Fruit fly (Drosophila melanogaster) whole organism, embryonic: ENCODE measurements around the gene CG14817.

Experiments used
- Ada2b ChIP-seq: fragments of 200-800 bp; sonication (Bioruptor generic); IDR thresholded peaks from 2 replicates; pipeline ENCODE4 v1.3.6; 2022; ENCODE audit warnings: missing biosample characterization, missing genetic modification characterization
- CG11085 ChIP-seq: fragments of 200-800 bp; sonication (Bioruptor generic); IDR thresholded peaks from 2 replicates; pipeline ENCODE4 v1.3.6; 2022; ENCODE audit warnings: missing biosample characterization, missing genetic modification characterization
- CG11093 ChIP-seq: fragments of 200-800 bp; sonication (Bioruptor generic); IDR thresholded peaks from 3 replicates; pipeline ENCODE4 v1.3.6; 2022; ENCODE audit warnings: missing biosample characterization, missing genetic modification characterization
- CG11504 ChIP-seq: fragments of 200-800 bp; sonication (Bioruptor generic); optimal IDR thresholded peaks from 3 replicates; lab custom pipeline; 2019; ENCODE audit warnings: missing biosample characterization, mild to moderate bottlenecking, missing genetic modification characterization, moderate library complexity
- CG14710 ChIP-seq: fragments of 200-800 bp; sonication (Bioruptor generic); optimal IDR thresholded peaks from 3 replicates; lab custom pipeline; 2019; ENCODE audit warnings: missing biosample characterization, mild to moderate bottlenecking, missing genetic modification characterization, moderate library complexity
- CG14965 ChIP-seq: fragments of 200-800 bp; sonication (Bioruptor generic); optimal IDR thresholded peaks from 2 replicates; lab custom pipeline; 2016; ENCODE audit warnings: missing biosample characterization, missing genetic modification characterization, borderline replicate concordance
- CG17359 ChIP-seq: fragments of 200-800 bp; sonication (Bioruptor generic); optimal IDR thresholded peaks from 3 replicates; lab custom pipeline; 2018; ENCODE audit warnings: missing biosample characterization, mild to moderate bottlenecking, missing genetic modification characterization, moderate library complexity
- CG17802 ChIP-seq: fragments of 200-800 bp; sonication (Bioruptor generic); optimal IDR thresholded peaks from 2 replicates; lab custom pipeline; 2018; ENCODE audit warnings: missing biosample characterization, mild to moderate bottlenecking, missing genetic modification characterization, moderate library complexity
- CG18011 ChIP-seq: fragments of 200-800 bp; sonication (Bioruptor generic); optimal IDR thresholded peaks from 2 replicates; lab custom pipeline; 2017; ENCODE audit warnings: missing biosample characterization, missing genetic modification characterization, mild to moderate bottlenecking, moderate library complexity, missing genotype
- CG18599 ChIP-seq: fragments of 200-800 bp; sonication (Bioruptor generic); optimal IDR thresholded peaks from 3 replicates; lab custom pipeline; 2017; ENCODE audit warnings: missing biosample characterization, missing genetic modification characterization, mild to moderate bottlenecking, moderate library complexity, missing genetic modification reagents
- CG18619 ChIP-seq: fragments of 200-800 bp; sonication (Bioruptor generic); optimal IDR thresholded peaks from 3 replicates; lab custom pipeline; 2017; ENCODE audit warnings: missing biosample characterization, mild to moderate bottlenecking, missing genetic modification characterization
- CG2202 ChIP-seq: fragments of 200-800 bp; sonication (Bioruptor generic); optimal IDR thresholded peaks from 2 replicates; lab custom pipeline; 2018; ENCODE audit warnings: missing biosample characterization, mild to moderate bottlenecking, missing genetic modification characterization
- CG2889 ChIP-seq: fragments of 200-800 bp; sonication (Bioruptor generic); IDR thresholded peaks from 3 replicates; pipeline ENCODE4 v1.3.6; 2022; ENCODE audit warnings: missing biosample characterization, missing genetic modification characterization
- CG33557 ChIP-seq: fragments of 200-800 bp; sonication (Bioruptor generic); optimal IDR thresholded peaks from 2 replicates; lab custom pipeline; 2019; ENCODE audit warnings: missing biosample characterization, mild to moderate bottlenecking, missing genetic modification characterization, moderate library complexity
- CG6254 ChIP-seq: fragments of 200-800 bp; sonication (Bioruptor generic); optimal IDR thresholded peaks from 3 replicates; lab custom pipeline; 2017; ENCODE audit warnings: mild to moderate bottlenecking, missing biosample characterization, missing genetic modification reagents, missing genetic modification characterization
- CG6654 ChIP-seq: fragments of 200-800 bp; sonication (Bioruptor generic); optimal IDR thresholded peaks from 2 replicates; lab custom pipeline; 2017; ENCODE audit warnings: missing biosample characterization, mild to moderate bottlenecking, missing genetic modification characterization
- CG6683 ChIP-seq: fragments of 200-800 bp; sonication (Bioruptor generic); optimal IDR thresholded peaks from 2 replicates; lab custom pipeline; 2017; ENCODE audit warnings: missing biosample characterization, mild to moderate bottlenecking, missing genetic modification characterization, missing genetic modification reagents
- CG6854 ChIP-seq: fragments of 200-800 bp; sonication (Bioruptor generic); optimal IDR thresholded peaks from 3 replicates; lab custom pipeline; 2017; ENCODE audit warnings: missing biosample characterization, mild to moderate bottlenecking, missing genetic modification characterization
- CHES-1-like ChIP-seq: fragments of 200-800 bp; sonication (Bioruptor generic); optimal IDR thresholded peaks from 2 replicates; lab custom pipeline; 2016; ENCODE audit warnings: missing biosample characterization, missing genetic modification characterization
- CrebB ChIP-seq: fragments of 200-800 bp; sonication (Bioruptor generic); optimal IDR thresholded peaks from 3 replicates; lab custom pipeline; 2018; ENCODE audit warnings: missing biosample characterization, mild to moderate bottlenecking, missing genetic modification characterization
- Dfd ChIP-seq, 2 experiments: fragments of >200 bp; optimal IDR thresholded peaks; 2 replicates each; lab custom pipeline; 2017; ENCODE audit warnings: missing biosample characterization in 2 of 2, missing genetic modification characterization in 2 of 2
- Dref ChIP-seq: fragments of 200-800 bp; sonication (Bioruptor generic); IDR thresholded peaks from 2 replicates; pipeline ENCODE4 v1.3.6; 2022; ENCODE audit warnings: missing biosample characterization, missing genetic modification characterization
- E2f2 ChIP-seq: fragments of 200-800 bp; sonication (Bioruptor generic); IDR thresholded peaks from 2 replicates; pipeline ENCODE4 v1.3.6; 2022; ENCODE audit warnings: missing biosample characterization, missing genetic modification characterization
- H15 ChIP-seq: fragments of 200-800 bp; sonication (Bioruptor generic); IDR thresholded peaks from 3 replicates; pipeline ENCODE4 v1.3.6; 2022; ENCODE audit warnings: missing biosample characterization, missing genetic modification characterization
- Hr51 ChIP-seq, 2 experiments: fragments of 200-800 bp; sonication (Bioruptor generic); optimal IDR thresholded peaks; 2 replicates in 1 of 2; 3 replicates in 1 of 2; lab custom pipeline; 2016 to 2018; ENCODE audit warnings: missing biosample characterization in 2 of 2, missing genetic modification characterization in 2 of 2, mild to moderate bottlenecking in 1 of 2, moderate library complexity in 1 of 2
- Kr ChIP-seq: fragments of 200-800 bp; sonication (Bioruptor generic); optimal IDR thresholded peaks from 2 replicates; lab custom pipeline; 2017; ENCODE audit warnings: missing biosample characterization, mild to moderate bottlenecking, missing genetic modification characterization
- Max ChIP-seq: fragments of 200-800 bp; sonication (Bioruptor generic); optimal IDR thresholded peaks from 2 replicates; lab custom pipeline; 2016; ENCODE audit warnings: missing biosample characterization, mild to moderate bottlenecking, missing genetic modification characterization
- PHDP ChIP-seq: fragments of 200-800 bp; sonication (Bioruptor generic); optimal IDR thresholded peaks from 3 replicates; lab custom pipeline; 2018; ENCODE audit warnings: missing biosample characterization, mild to moderate bottlenecking, missing genetic modification characterization, moderate library complexity
- Usf ChIP-seq: fragments of 200-800 bp; sonication (Bioruptor generic); optimal IDR thresholded peaks from 2 replicates; lab custom pipeline; 2017; ENCODE audit warnings: missing genotype, missing biosample characterization, missing genetic modification characterization
- Xrp1 ChIP-seq: fragments of 200-800 bp; sonication (Bioruptor generic); IDR thresholded peaks from 2 replicates; pipeline ENCODE4 v1.3.6; 2022; ENCODE audit warnings: missing biosample characterization, missing genetic modification characterization
- bab2 ChIP-seq: fragments of 200-800 bp; sonication (Bioruptor generic); optimal IDR thresholded peaks from 2 replicates; lab custom pipeline; 2016; ENCODE audit warnings: missing biosample characterization, missing genetic modification characterization
- btn ChIP-seq: fragments of 200-800 bp; sonication (Bioruptor generic); optimal IDR thresholded peaks from 2 replicates; lab custom pipeline; 2016; ENCODE audit warnings: missing biosample characterization, missing genetic modification characterization
- cad ChIP-seq: fragments of >200 bp; optimal IDR thresholded peaks from 2 replicates; lab custom pipeline; 2017; ENCODE audit warnings: missing biosample characterization, missing genetic modification characterization
- disco-r ChIP-seq: fragments of 200-800 bp; sonication (Bioruptor generic); optimal IDR thresholded peaks from 2 replicates; lab custom pipeline; 2016; ENCODE audit warnings: missing biosample characterization, missing genetic modification characterization
- dmrt11E ChIP-seq: fragments of 200-800 bp; sonication (Bioruptor generic); optimal IDR thresholded peaks from 3 replicates; lab custom pipeline; 2018; ENCODE audit warnings: missing biosample characterization, mild to moderate bottlenecking, missing genetic modification characterization, moderate library complexity
- ewg ChIP-seq: fragments of 200-800 bp; sonication (Bioruptor generic); optimal IDR thresholded peaks from 3 replicates; lab custom pipeline; 2017; ENCODE audit warnings: mild to moderate bottlenecking, missing biosample characterization, missing genetic modification reagents, missing genetic modification characterization
- fd102C ChIP-seq: fragments of 200-800 bp; sonication (Bioruptor generic); optimal IDR thresholded peaks from 2 replicates; lab custom pipeline; 2018; ENCODE audit warnings: missing biosample characterization, mild to moderate bottlenecking, missing genetic modification characterization, moderate library complexity
- gro ChIP-seq: fragments of 200-800 bp; sonication (Bioruptor generic); optimal IDR thresholded peaks from 2 replicates; lab custom pipeline; 2016; ENCODE audit warnings: missing biosample characterization, missing genetic modification characterization
- hth ChIP-seq: fragments of >200 bp; optimal IDR thresholded peaks from 2 replicates; lab custom pipeline; 2017; ENCODE audit warnings: inconsistent platforms
- lov ChIP-seq, 2 experiments: fragments of 200-800 bp in 1 of 2; fragments of >200 bp in 1 of 2; sonication (Bioruptor generic) in 1 of 2; IDR thresholded peaks in 1 of 2; optimal IDR thresholded peaks in 1 of 2; 2 replicates in 1 of 2; 3 replicates in 1 of 2; pipeline versions ENCODE4 v1.3.6 to Lab custom; 2017 to 2022; ENCODE audit warnings: missing biosample characterization in 1 of 2, missing genetic modification characterization in 1 of 2
- luna ChIP-seq: fragments of 200-800 bp; sonication (Bioruptor generic); optimal IDR thresholded peaks from 2 replicates; lab custom pipeline; 2016; ENCODE audit warnings: missing biosample characterization, missing genetic modification characterization
- nerfin-1 ChIP-seq: fragments of 200-800 bp; sonication (Bioruptor generic); optimal IDR thresholded peaks from 3 replicates; lab custom pipeline; 2019; ENCODE audit warnings: missing biosample characterization, mild to moderate bottlenecking, missing genetic modification characterization, moderate library complexity
- pb ChIP-seq: fragments of 200-800 bp; sonication (Bioruptor generic); optimal IDR thresholded peaks from 3 replicates; lab custom pipeline; 2016; ENCODE audit warnings: missing biosample characterization, missing genetic modification characterization
- run ChIP-seq: fragments of 200-800 bp; sonication (Bioruptor generic); optimal IDR thresholded peaks from 3 replicates; lab custom pipeline; 2018; ENCODE audit warnings: missing biosample characterization, mild to moderate bottlenecking, missing genetic modification characterization
- shn ChIP-seq: fragments of 200-800 bp; sonication (Bioruptor generic); optimal IDR thresholded peaks from 3 replicates; lab custom pipeline; 2016; ENCODE audit warnings: missing biosample characterization, missing genetic modification characterization
- sima ChIP-seq: fragments of 200-800 bp; sonication (Bioruptor generic); optimal IDR thresholded peaks from 2 replicates; lab custom pipeline; 2016; ENCODE audit warnings: missing biosample characterization, missing genetic modification characterization
- slou ChIP-seq: fragments of 200-800 bp; sonication (Bioruptor generic); optimal IDR thresholded peaks from 3 replicates; lab custom pipeline; 2016; ENCODE audit warnings: missing biosample characterization, missing genetic modification characterization
- trem ChIP-seq: fragments of 200-800 bp; optimal IDR thresholded peaks from 3 replicates; lab custom pipeline; 2019; ENCODE audit warnings: missing biosample characterization, mild to moderate bottlenecking, missing genetic modification characterization, moderate library complexity
- trh ChIP-seq: fragments of 200-800 bp; sonication (Bioruptor generic); optimal IDR thresholded peaks from 2 replicates; lab custom pipeline; 2016; ENCODE audit warnings: missing biosample characterization, missing genetic modification characterization

CG14817 gene

dm6 chrX:1861620-1862184, 15.4 kb downstream of the CG14817 start, which contains the start of gene deltaCOP (continued):
- TF ChIP-seq PHDP (tag; lab: Kevin White, UChicago) (peak; percentile 75), CG11085 (GFP tag; lab: Robert Waterston, UW) (peak; percentile 71), CG14710 (tag; lab: Kevin White, UChicago) (peak; percentile 64), nerfin-1 (tag; lab: Kevin White, UChicago) (peak; percentile 11), H15 (GFP tag; lab: Robert Waterston, UW) (peak; percentile 66; the same call in 1 of the 3 replicates), Usf (GFP tag; lab: Kevin White, UChicago) (peak; percentile 47), CG18619 (GFP tag; lab: Kevin White, UChicago) (peak; percentile 74), lov (optimal IDR thresholded peaks at IDR 0.05; lab: Kevin White, UChicago) (no peak), lov (GFP tag; IDR thresholded peaks at IDR 0.05; lab: Robert Waterston, UW) (0 out of 3 replicates have a peak, but pooled peaks have one; percentile 46), CG6654 (GFP tag; lab: Kevin White, UChicago) (peak; percentile 32), CG6254 (peak; percentile 43), btn (GFP tag; lab: Kevin White, UChicago) (peak; percentile 69), CHES-1-like (GFP tag; lab: Kevin White, UChicago) (peak; percentile 94), Dfd (GFP tag; optimal IDR thresholded peaks at IDR 0.05; lab: Kevin White, UChicago) (no peak), CG18599 (GFP tag; lab: Kevin White, UChicago) (no peak), E2f2 (GFP tag; lab: Robert Waterston, UW) (peak; percentile 68), shn (GFP tag; lab: Kevin White, UChicago) (peak; percentile 94), CG18011 (GFP tag; lab: Kevin White, UChicago) (peak; percentile 55), CG11504 (no peak), trh (GFP tag; lab: Kevin White, UChicago) (peak; percentile 70), CrebB (tag; lab: Kevin White, UChicago) (peak; percentile 31), CG2202 (tag; lab: Kevin White, UChicago) (peak; percentile 47), ewg (GFP tag; lab: Kevin White, UChicago) (peak; percentile 76), dmrt11E (peak; percentile 66), Kr (no peak), CG11093 (GFP tag; lab: Robert Waterston, UW) (peak; percentile 78; the same call in 2 of the 3 replicates), slou (GFP tag; lab: Kevin White, UChicago) (peak; percentile 72), run (peak; percentile 30), CG33557 (peak; percentile 57), trem (tag; lab: Kevin White, UChicago) (peak; percentile 45), CG2889 (GFP tag; lab: Robert Waterston, UW) (peak; percentile 82; the same call in 2 of the 3 replicates), Xrp1 (GFP tag; lab: Robert Waterston, UW) (peak; percentile 82), luna (GFP tag; lab: Kevin White, UChicago) (peak; percentile 89), Hr51 (GFP tag; optimal IDR thresholded peaks at IDR 0.05; lab: Kevin White, UChicago) (peak; percentile 75 to 88), CG17802 (tag; lab: Kevin White, UChicago) (no peak), CG14965 (GFP tag; lab: Kevin White, UChicago) (peak; percentile 52), sima (GFP tag; lab: Kevin White, UChicago) (no peak), Ada2b (peak; percentile 72), cad (no peak), pb (GFP tag; lab: Kevin White, UChicago) (peak; percentile 82), CG17359 (peak; percentile 76), CG6683 (GFP tag; lab: Kevin White, UChicago) (peak; percentile 41), Dref (GFP tag; lab: Robert Waterston, UW) (0 out of 2 replicates have a peak, but pooled peaks have one; percentile 26), disco-r (GFP tag; lab: Kevin White, UChicago) (peak; percentile 81), fd102C (no peak), gro (GFP tag; lab: Kevin White, UChicago) (peak; percentile 92), Max (peak; percentile 88), bab2 (GFP tag; lab: Kevin White, UChicago) (peak; percentile 91), hth (lab: Kevin White, UChicago) (no peak), CG6854 (GFP tag; lab: Kevin White, UChicago) (no peak)
